Fruit fly (Drosophila melanogaster): ENCODE data around the gene Septin1.

DNA sequence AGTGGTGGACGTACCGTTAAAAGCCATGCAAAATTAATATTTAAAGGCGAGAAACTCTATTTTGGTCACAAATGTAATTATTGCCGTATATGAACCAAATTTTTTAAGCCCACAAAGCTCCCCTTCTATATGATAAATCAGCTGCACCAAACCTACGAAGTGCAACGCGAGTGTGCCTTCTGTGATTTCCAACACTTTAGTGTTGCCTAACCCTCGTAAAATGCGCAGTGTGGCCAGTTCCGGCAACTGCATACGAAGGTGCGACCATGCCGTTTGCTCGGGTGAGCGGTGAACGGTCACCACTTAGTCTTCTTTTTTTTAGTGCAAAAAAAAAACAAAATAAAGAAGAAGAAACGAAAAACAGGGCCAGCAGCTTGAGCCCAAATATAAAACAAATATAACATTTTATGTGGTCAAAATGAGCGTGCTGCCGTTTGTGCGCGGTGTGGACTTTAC is 18.6 kb upstream of the Septin1 start, which contains the start of the genes tty and fliI:
- TF ChIP-seq CG8159 (tag; optimal IDR thresholded peaks at IDR 0.05) (peak; percentile 85), CG34367 (tag; optimal IDR thresholded peaks at IDR 0.05) (peak; percentile 91), CG17806 (tag; optimal IDR thresholded peaks at IDR 0.05) (peak; percentile 80), CG13204 (GFP tag; optimal IDR thresholded peaks at IDR 0.05) (peak; percentile 92), CG32121 (GFP tag; IDR thresholded peaks at IDR 0.05) (peak; percentile 94), CG12605 (GFP tag; IDR thresholded peaks at IDR 0.05) (peak; percentile 94), Pif1B (GFP tag; optimal IDR thresholded peaks at IDR 0.05) (peak; percentile 87)
